Worm (Caenorhabditis elegans): ENCODE measurements around the gene W03A5.2.

- no peak for TF ChIP-seq tbx-2 (tag; optimal IDR thresholded peaks at IDR 0.05)
- no peak for TF ChIP-seq ama-1 (optimal IDR thresholded peaks at IDR 0.05)
- TF ChIP-seq hlh-15 (tag; optimal IDR thresholded peaks at IDR 0.05), result no peak
- TF ChIP-seq gmeb-2 (tag; optimal IDR thresholded peaks at IDR 0.05), result no peak
- TF ChIP-seq ceh-22 (tag; optimal IDR thresholded peaks at IDR 0.05), result no peak
- TF ChIP-seq ceh-45 (GFP tag; IDR thresholded peaks at IDR 0.05), result no peak
Observed at ce11 chrIII:5413680-5414079, 7.8 kb downstream of the W03A5.2 start, which contains the start of gene grl-22.
